Worm (Caenorhabditis elegans) whole organism, late embryonic: Measurements from ENCODE around the gene srj-22.

ENCODE experiments used
- ceh-9 ChIP-seq: sonication (generic microtip); optimal IDR thresholded peaks from 2 replicates; lab custom pipeline; 2016; ENCODE audit warnings: mild to moderate bottlenecking, missing genetic modification characterization, inconsistent platforms, missing compliant biosample characterization
- ets-4 ChIP-seq: sonication (generic microtip); optimal IDR thresholded peaks from 2 replicates; lab custom pipeline; 2016; ENCODE audit warnings: missing genetic modification characterization, missing compliant biosample characterization
- hlh-30 ChIP-seq: sonication (generic microtip); optimal IDR thresholded peaks from 2 replicates; lab custom pipeline; 2017; ENCODE audit warnings: antibody characterized with exemption, missing genetic modification characterization, missing compliant biosample characterization; ENCODE audit not compliant: insufficient read depth
- hlh-6 ChIP-seq: sonication (generic microtip); optimal IDR thresholded peaks from 2 replicates; lab custom pipeline; 2016; ENCODE audit warnings: missing genotype, missing genetic modification characterization, missing compliant biosample characterization
- pqm-1 ChIP-seq: sonication (generic microtip); optimal IDR thresholded peaks from 2 replicates; lab custom pipeline; 2016; ENCODE audit warnings: missing genetic modification characterization, missing compliant biosample characterization

ce11 chrV:10715158-10716152 lies 28.1 kb downstream of the srj-22 start:
- TF ChIP-seq ets-4 (tag; lab: Kevin White, UChicago) (no peak), ceh-9 (no peak), hlh-30 (tag; lab: Kevin White, UChicago) (peak; percentile 97), hlh-6 (tag; lab: Kevin White, UChicago) (no peak), pqm-1 (tag; lab: Kevin White, UChicago) (no peak)
